Fruit fly (Drosophila melanogaster): Measurements from ENCODE around the gene CG15803.

dm6 chr3R:18294488-18294887, 66.0 kb downstream of the CG15803 start:
- TF ChIP-seq psq (optimal IDR thresholded peaks at IDR 0.05) (no peak), EcR (GFP tag; optimal IDR thresholded peaks at IDR 0.05) (no peak), Dll (optimal IDR thresholded peaks at IDR 0.05) (no peak)

Data from whole organism.